Worm (Caenorhabditis elegans) whole organism, L1 larva: ENCODE measurements around the gene tag-51.

Source experiments
- aly-2 ChIP-seq: fragments of 150-350 bp; optimal IDR thresholded peaks from 2 replicates; lab custom pipeline; 2014; ENCODE audit warnings: missing biosample characterization, missing genetic modification characterization
- blmp-1 ChIP-seq: fragments of 150-350 bp; optimal IDR thresholded peaks from 2 replicates; lab custom pipeline; 2014; ENCODE audit warnings: missing biosample characterization, missing genetic modification characterization
- ceh-8 ChIP-seq: fragments of 200-800 bp; sonication (Bioruptor generic); optimal IDR thresholded peaks from 2 replicates; lab custom pipeline; 2018; ENCODE audit warnings: mild to moderate bottlenecking, missing genetic modification characterization, moderate library complexity, missing compliant biosample characterization
- ces-1 ChIP-seq: fragments of 150-350 bp; optimal IDR thresholded peaks from 2 replicates; lab custom pipeline; 2014; ENCODE audit warnings: missing biosample characterization, missing genetic modification reagents, missing genetic modification characterization
- efl-1 ChIP-seq, 4 experiments: fragments of 150-350 bp; optimal IDR thresholded peaks in 3 of 4; peaks in 1 of 4; 1 replicate in 1 of 4; 2 replicates in 3 of 4; lab custom pipeline; 2014; ENCODE audit warnings: missing biosample characterization in 2 of 4, missing genetic modification characterization in 2 of 4, missing genetic modification reagents in 2 of 4
- ets-5 ChIP-seq: fragments of 200-800 bp; sonication (Bioruptor generic); IDR thresholded peaks from 2 replicates; pipeline ENCODE4 v1.3.6; 2022; ENCODE audit warnings: missing genetic modification characterization, missing compliant biosample characterization
- irx-1 ChIP-seq: sonication (generic microtip); optimal IDR thresholded peaks from 2 replicates; lab custom pipeline; 2016; ENCODE audit warnings: missing genetic modification characterization, missing compliant biosample characterization
- lin-13 ChIP-seq: fragments of 150-350 bp; optimal IDR thresholded peaks from 2 replicates; lab custom pipeline; 2014; ENCODE audit warnings: missing biosample characterization, missing genetic modification reagents, missing genetic modification characterization
- sptf-1 ChIP-seq: fragments of 150-350 bp; optimal IDR thresholded peaks from 2 replicates; lab custom pipeline; 2014; ENCODE audit warnings: missing biosample characterization, missing genetic modification characterization
- unc-130 ChIP-seq: fragments of 150-350 bp; optimal IDR thresholded peaks from 2 replicates; lab custom pipeline; 2017; ENCODE audit warnings: missing biosample characterization, missing genetic modification characterization, inconsistent platforms
- zag-1 ChIP-seq: fragments of 150-350 bp; optimal IDR thresholded peaks from 2 replicates; lab custom pipeline; 2014; ENCODE audit warnings: missing biosample characterization, missing genetic modification characterization
- ztf-4 ChIP-seq: fragments of 150-350 bp; optimal IDR thresholded peaks from 2 replicates; lab custom pipeline; 2014; ENCODE audit warnings: missing biosample characterization, missing genetic modification characterization

DNA sequence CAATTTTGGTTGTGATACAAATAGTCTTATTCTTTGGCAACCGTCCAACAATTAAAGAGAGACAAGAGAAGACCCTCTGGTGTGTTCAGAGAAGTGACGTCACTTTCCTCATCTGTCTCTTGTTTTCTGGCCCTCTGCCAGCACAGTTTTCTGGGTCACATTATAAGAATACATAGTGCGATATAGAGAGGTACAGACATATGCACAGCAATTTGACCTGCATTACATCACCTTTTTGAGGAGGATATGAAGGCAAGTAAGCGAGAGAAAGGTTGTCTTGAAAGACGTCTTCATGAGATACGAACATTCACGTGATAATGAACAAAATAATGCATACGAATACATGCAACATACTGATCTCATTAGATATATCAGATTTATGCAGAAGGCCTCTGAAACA, 16.5 kb downstream of the tag-51 start:
- TF ChIP-seq ztf-4 (tag; lab: Kevin White, UChicago) (no peak), ets-5 (GFP tag; lab: Robert Waterston, UW) (no peak), ces-1 (GFP tag; lab: Kevin White, UChicago) (no peak), blmp-1 (tag; lab: Kevin White, UChicago) (no peak), irx-1 (tag; lab: Kevin White, UChicago) (no peak), efl-1 (optimal IDR thresholded peaks at IDR 0.05; lab: Kevin White, UChicago) (no peak), efl-1 (GFP tag; optimal IDR thresholded peaks at IDR 0.05 in 1 of 2; lab: Kevin White, UChicago) (no peak), lin-13 (GFP tag; lab: Kevin White, UChicago) (no peak), ceh-8 (GFP tag; lab: Kevin White, UChicago) (no peak), unc-130 (no peak), zag-1 (no peak), sptf-1 (tag; lab: Kevin White, UChicago) (no peak), aly-2 (tag; lab: Kevin White, UChicago) (no peak)
